Worm (Caenorhabditis elegans) whole organism, early embryonic: ENCODE results near the gene C49F5.5.

Source experiments
- B0310.2 ChIP-seq: sonication (generic microtip); optimal IDR thresholded peaks from 2 replicates; lab custom pipeline; 2016; ENCODE audit warnings: mild to moderate bottlenecking, missing genetic modification characterization, missing compliant biosample characterization
- F13C5.2 ChIP-seq: sonication (generic microtip); optimal IDR thresholded peaks from 2 replicates; lab custom pipeline; 2017; ENCODE audit warnings: mild to moderate bottlenecking, missing genetic modification characterization, inconsistent platforms, missing compliant biosample characterization
- aly-1 ChIP-seq: sonication (generic microtip); optimal IDR thresholded peaks from 2 replicates; lab custom pipeline; 2016; ENCODE audit warnings: missing genetic modification characterization, missing compliant biosample characterization
- ama-1 ChIP-seq: fragments of 150-350 bp; optimal IDR thresholded peaks from 2 replicates; lab custom pipeline; 2014
- ceh-13 ChIP-seq: fragments of 200-800 bp; sonication (Bioruptor generic); optimal IDR thresholded peaks from 2 replicates; lab custom pipeline; 2018; ENCODE audit warnings: mild to moderate bottlenecking, missing genetic modification characterization, missing compliant biosample characterization
- ceh-36 ChIP-seq: sonication (generic microtip); optimal IDR thresholded peaks from 2 replicates; lab custom pipeline; 2016; ENCODE audit warnings: missing genetic modification characterization, inconsistent platforms, missing compliant biosample characterization
- ets-7 ChIP-seq: sonication (generic microtip); optimal IDR thresholded peaks from 2 replicates; lab custom pipeline; 2016; ENCODE audit warnings: missing genotype, missing genetic modification characterization, missing compliant biosample characterization
- flt-1 ChIP-seq: fragments of 200-800 bp; sonication (Bioruptor generic); IDR thresholded peaks from 2 replicates; pipeline ENCODE4 v1.3.6; 2022; ENCODE audit warnings: missing genetic modification characterization, missing compliant biosample characterization
- hmbx-1 ChIP-seq: sonication (generic microtip); optimal IDR thresholded peaks from 2 replicates; lab custom pipeline; 2016; ENCODE audit warnings: mild to moderate bottlenecking, missing genetic modification characterization, missing compliant biosample characterization
- hmg-4 ChIP-seq: fragments of 200-800 bp; sonication (Bioruptor generic); optimal IDR thresholded peaks from 2 replicates; lab custom pipeline; 2018; ENCODE audit warnings: mild to moderate bottlenecking, missing genetic modification characterization, missing compliant biosample characterization
- hnd-1 ChIP-seq: sonication (generic microtip); optimal IDR thresholded peaks from 2 replicates; lab custom pipeline; 2016; ENCODE audit warnings: missing genetic modification characterization, missing compliant biosample characterization
- pes-1 ChIP-seq: fragments of 200-800 bp; sonication (Bioruptor generic); IDR thresholded peaks from 2 replicates; pipeline ENCODE4 v1.3.6; 2022; ENCODE audit warnings: missing genetic modification reagents, missing genetic modification characterization, missing compliant biosample characterization
- scrt-1 ChIP-seq: fragments of 200-800 bp; sonication (Bioruptor generic); IDR thresholded peaks from 2 replicates; pipeline ENCODE4 v1.3.6; 2022; ENCODE audit warnings: missing genetic modification characterization, missing compliant biosample characterization
- sea-1 ChIP-seq: fragments of 200-800 bp; sonication (Bioruptor generic); conservative IDR thresholded peaks from 2 replicates; pipeline ENCODE4 v1.3.6; 2022; ENCODE audit warnings: missing genetic modification characterization, missing compliant biosample characterization
- tbx-11 ChIP-seq: fragments of 200-800 bp; sonication (Bioruptor generic); IDR thresholded peaks from 2 replicates; pipeline ENCODE4 v1.3.6; 2022; ENCODE audit warnings: missing genetic modification characterization, missing compliant biosample characterization
- tbx-37 ChIP-seq: fragments of 200-800 bp; sonication (Bioruptor generic); conservative IDR thresholded peaks from 2 replicates; pipeline ENCODE4 v1.3.6; 2022; ENCODE audit warnings: missing genetic modification reagents, missing genetic modification characterization, missing compliant biosample characterization
- tra-4 ChIP-seq: sonication (generic microtip); optimal IDR thresholded peaks from 2 replicates; lab custom pipeline; 2017; ENCODE audit warnings: missing genetic modification characterization, missing compliant biosample characterization

The C49F5.5 gene

DNA sequence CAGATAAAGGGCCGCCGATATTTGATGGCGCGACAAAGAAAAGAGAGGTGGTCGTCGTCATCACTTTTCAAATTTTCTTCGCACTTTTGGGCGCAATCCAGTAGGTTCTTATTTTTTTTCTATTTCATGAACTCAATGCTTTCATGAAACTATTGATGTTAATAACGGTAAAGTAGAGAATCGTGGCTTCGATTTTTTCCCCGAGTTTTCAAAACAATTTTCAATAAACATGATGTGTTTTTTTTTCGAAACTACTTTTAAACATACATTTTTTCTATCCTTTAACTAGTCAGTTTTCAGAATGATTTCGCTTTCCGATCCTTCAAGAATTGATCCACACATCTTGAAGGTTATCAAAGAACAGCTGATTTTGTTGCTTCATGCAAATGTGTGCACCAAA, at the start of gene C49F5.5:
TSS of gene C49F5.5 (plus strand) at position 301 of the 400 bp plus-strand sequence.
- no peak for TF ChIP-seq sea-1 (GFP tag; lab: Robert Waterston, UW)
- TF ChIP-seq ceh-13, result no peak

DNA sequence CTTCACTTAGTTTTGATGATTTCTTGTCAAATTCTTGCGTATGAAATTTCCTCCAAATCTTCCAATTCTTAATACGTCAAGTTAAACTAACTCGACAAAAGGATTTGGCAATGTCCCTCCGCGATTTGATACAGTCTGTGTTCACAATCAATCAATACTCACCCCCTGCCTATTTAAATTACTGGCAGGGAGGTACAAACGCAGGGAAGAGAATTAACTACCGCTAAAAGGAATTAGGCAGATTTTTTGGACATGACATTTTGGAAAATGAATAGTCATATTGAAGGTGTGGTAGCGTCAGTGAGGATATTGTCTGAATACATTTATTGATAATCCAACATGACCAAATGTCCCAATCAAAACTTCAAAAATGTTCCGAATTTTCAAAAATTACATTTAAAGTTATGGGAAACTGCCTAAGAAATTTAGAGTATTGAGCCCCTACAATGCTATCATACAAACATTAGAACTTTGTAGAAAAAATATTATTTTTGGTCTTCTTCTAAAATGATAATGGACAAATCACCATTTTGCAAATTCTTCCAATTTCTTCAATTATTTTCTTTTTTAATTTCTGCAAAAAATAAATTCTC, 48.5 kb upstream of the C49F5.5 start:
- TF ChIP-seq tbx-37 (peak; percentile 59; the same call in 1 of the 2 replicates), tra-4 (tag; lab: Kevin White, UChicago) (no peak), ets-7 (tag; lab: Kevin White, UChicago) (peak; percentile 4), sea-1 (GFP tag; lab: Robert Waterston, UW) (no peak), hmbx-1 (tag; lab: Kevin White, UChicago) (no peak), ceh-36 (tag; lab: Kevin White, UChicago) (peak; percentile 31), hnd-1 (tag; lab: Kevin White, UChicago) (peak; percentile 2), aly-1 (tag; lab: Kevin White, UChicago) (no peak), scrt-1 (GFP tag; lab: Robert Waterston, UW) (peak; percentile 60), flt-1 (GFP tag; lab: Robert Waterston, UW) (peak; percentile 67), F13C5.2 (tag; lab: Kevin White, UChicago) (peak; percentile 93), hmg-4 (peak; percentile 81), tbx-11 (0 out of 2 replicates have a peak, but pooled peaks have one; percentile 69)

DNA sequence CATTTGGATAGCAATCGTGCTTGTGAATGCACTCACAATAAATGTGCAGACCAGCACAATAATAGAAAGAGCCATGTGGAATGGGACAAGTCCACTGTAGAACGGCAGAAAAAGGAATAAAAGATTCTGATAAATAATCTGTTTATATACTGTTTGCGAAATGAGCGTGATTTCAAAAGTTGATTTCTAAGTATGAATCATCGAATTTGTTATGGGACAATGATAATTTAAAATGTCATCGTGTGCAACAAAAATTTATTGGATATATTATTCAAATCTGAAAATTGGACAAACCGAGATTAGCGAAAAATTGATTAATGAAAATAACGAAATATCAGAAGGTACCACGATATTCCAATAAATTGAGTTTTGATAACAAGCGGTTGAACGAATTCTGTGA, 47.2 kb upstream of the C49F5.5 start, which contains the start of gene F55G7.5:
TSS of gene F55G7.5 (minus strand) at position 101 of the 400 bp plus-strand sequence.
- TF ChIP-seq ama-1 (lab: Kevin White, UChicago) (no peak), ceh-36 (tag; lab: Kevin White, UChicago) (no peak), hmbx-1 (tag; lab: Kevin White, UChicago) (no peak)

DNA sequence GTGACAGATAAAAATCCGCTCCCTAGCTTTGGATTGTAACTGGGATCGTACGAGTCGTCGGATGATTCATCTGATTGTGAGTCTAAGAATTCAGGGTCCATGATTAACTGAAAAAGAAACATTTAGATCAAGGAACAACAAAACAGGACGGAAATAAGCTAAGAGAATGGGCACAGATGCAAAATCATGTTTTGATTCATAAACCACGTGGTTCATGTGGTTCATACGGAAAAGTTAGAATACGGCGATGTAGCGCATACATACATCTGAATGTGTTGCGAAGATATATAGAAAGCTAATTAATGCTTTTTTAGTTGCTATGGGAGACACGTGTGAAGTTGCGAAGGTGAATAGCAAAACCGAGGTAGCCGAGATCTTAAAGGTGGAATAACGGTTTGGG, 44.0 kb upstream of the C49F5.5 start, which contains the start of gene F55G7.3:
TSS of gene F55G7.3 (minus strand) at position 101 of the 400 bp plus-strand sequence.
- TF ChIP-seq sea-1 (GFP tag; lab: Robert Waterston, UW), result no peak
- no peak for TF ChIP-seq ets-7 (tag; lab: Kevin White, UChicago)
- TF ChIP-seq aly-1 (tag; lab: Kevin White, UChicago), result no peak
- TF ChIP-seq ceh-13, result no peak
- TF ChIP-seq B0310.2 (tag; lab: Kevin White, UChicago), result no peak
- no peak for TF ChIP-seq tbx-37
- TF ChIP-seq hmbx-1 (tag; lab: Kevin White, UChicago), result no peak
- no peak for TF ChIP-seq tra-4 (tag; lab: Kevin White, UChicago)

DNA sequence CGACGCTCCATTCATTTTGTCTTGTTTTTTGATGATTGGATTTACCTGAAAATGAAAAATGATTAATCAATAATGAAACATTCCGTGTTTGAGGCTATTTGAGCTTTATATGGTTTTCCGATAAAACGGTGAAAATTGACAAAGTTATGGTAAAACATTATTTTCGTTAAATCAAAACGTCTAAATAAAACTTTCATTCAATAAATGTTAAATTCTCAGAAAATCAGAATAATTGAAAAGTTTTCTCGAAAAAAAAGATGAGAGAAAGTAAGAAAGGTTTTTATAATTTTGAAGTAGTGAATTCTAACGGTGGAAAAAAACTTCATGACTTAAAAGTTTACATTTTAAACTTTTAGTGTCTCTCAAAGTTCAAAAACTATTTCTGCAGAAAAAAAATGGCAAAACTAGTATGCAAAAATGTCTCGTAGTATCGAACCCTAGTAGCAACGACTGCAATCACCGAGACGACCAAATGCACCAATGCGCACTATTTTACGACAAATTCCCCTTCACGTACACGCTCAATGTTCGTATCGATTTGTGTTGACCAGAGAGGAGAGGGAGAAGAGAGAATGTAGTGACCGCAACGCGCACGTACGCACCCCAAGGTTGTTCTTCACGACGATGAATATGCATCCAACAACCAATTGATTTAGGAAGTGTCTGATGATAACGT, 39.1 kb upstream of the C49F5.5 start, which contains the start of gene nfya-1:
TSS of gene nfya-1 (minus strand) at position 51 of the 676 bp plus-strand sequence.
- no peak for TF ChIP-seq pes-1 (GFP tag; lab: Robert Waterston, UW)
- peak; percentile 9 for TF ChIP-seq F13C5.2 (tag; lab: Kevin White, UChicago)

DNA sequence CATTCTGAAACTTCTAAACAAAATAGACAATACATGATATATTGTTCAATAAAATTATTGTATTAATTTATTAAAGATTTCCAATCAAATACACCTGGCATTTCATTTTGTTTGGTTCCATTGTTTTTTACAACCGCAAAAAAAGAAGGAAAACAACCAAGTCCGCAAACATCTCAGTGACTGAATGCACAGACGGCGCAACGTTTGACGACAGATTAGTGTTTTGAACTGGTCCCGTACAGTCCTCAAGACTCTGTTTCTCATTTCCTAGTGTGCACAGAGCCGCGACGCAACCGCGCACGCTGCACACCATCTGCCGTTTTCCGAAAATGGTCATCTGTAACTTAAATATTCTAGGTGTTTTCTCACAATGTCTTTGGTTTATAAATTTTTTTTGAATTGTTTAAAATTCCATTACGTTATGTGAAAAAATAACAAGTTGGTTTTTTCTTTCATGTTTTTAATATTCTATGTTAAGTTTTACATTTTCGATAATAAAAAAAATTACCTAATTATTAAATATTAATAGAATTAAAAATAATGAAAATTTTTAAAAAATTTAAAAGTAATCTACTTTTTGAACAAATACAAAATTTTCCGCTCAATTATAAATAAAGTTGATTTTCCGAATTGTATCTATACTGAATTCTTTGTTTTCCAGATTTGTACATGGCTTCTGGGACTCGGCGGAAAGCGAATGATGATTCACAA, 37.6 kb upstream of the C49F5.5 start, which contains the start of gene lsd-1:
TSS of gene lsd-1 (plus strand) at position 661 of the 711 bp plus-strand sequence.
- TF ChIP-seq hmbx-1 (tag; lab: Kevin White, UChicago) (no peak), scrt-1 (GFP tag; lab: Robert Waterston, UW) (no peak), ets-7 (tag; lab: Kevin White, UChicago) (no peak), hmg-4 (peak; percentile 7)

DNA sequence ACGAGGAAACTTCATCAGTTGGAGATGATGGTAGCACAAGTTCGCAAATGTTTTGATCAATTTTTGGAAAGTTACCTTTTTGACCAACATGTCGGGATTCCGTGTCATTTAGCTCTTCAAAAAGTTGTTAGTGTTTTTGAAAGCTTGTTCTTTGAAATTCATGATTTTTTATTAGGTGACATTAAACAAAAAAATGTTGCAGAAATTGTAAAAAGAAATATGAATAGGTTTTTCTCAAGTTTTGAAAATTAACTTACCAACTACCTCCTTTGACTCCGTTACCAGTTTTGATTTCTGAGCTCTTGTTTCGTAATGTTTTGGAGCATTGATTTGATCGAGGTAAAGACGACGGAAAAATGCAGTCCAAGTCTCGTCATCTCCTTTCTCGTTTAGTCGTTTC, 33.9 kb upstream of the C49F5.5 start:
- TF ChIP-seq ama-1 (lab: Kevin White, UChicago) (no peak), F13C5.2 (tag; lab: Kevin White, UChicago) (no peak), hnd-1 (tag; lab: Kevin White, UChicago) (no peak), ets-7 (tag; lab: Kevin White, UChicago) (no peak)

DNA sequence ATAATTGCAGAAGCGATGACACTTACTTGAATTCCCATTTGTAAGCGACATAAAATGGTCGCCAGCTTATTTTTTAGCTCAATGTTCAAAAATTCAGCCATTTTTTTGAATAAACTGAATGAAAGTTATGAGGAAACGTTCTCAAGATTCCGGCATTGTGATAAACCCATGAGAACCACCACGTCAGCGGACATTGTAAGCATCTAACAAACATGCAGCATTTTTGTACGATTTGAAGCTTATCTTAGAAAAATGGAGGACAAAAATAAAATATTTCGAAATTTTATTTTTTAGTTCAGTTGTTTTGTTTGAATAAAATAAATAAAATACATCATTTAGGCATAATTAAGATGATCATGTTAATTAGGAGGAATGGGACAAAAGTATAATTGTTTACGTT, 32.8 kb upstream of the C49F5.5 start, which contains the start of gene T08D10.4:
TSS of gene T08D10.4 (minus strand) at position 101 of the 400 bp plus-strand sequence.
- TF ChIP-seq B0310.2 (tag; lab: Kevin White, UChicago) (no peak), ceh-13 (no peak), F13C5.2 (tag; lab: Kevin White, UChicago) (no peak), hmg-4 (no peak), hnd-1 (tag; lab: Kevin White, UChicago) (no peak), pes-1 (GFP tag; lab: Robert Waterston, UW) (no peak), aly-1 (tag; lab: Kevin White, UChicago) (no peak), ceh-36 (tag; lab: Kevin White, UChicago) (no peak), hmbx-1 (tag; lab: Kevin White, UChicago) (no peak), ama-1 (lab: Kevin White, UChicago) (no peak)
